Worm (Caenorhabditis elegans) whole organism, L4 larva: ENCODE data around the gene C27C12.4.
A peak's percentile ranks its signal among the peaks of the same experiment; 100 is the strongest.

Experiments
- F37D6.2 ChIP-seq: sonication (generic microtip); optimal IDR thresholded peaks from 2 replicates; lab custom pipeline; 2016; ENCODE audit warnings: mild to moderate bottlenecking, missing genetic modification characterization, missing compliant biosample characterization
- F49E8.2 ChIP-seq: sonication (generic microtip); optimal IDR thresholded peaks from 2 replicates; lab custom pipeline; 2016; ENCODE audit warnings: missing compliant biosample characterization, mild to moderate bottlenecking, missing genetic modification characterization, borderline replicate concordance
- R02D3.7 ChIP-seq: fragments of 150-350 bp; sonication (generic microtip); optimal IDR thresholded peaks from 3 replicates; lab custom pipeline; 2014; ENCODE audit warnings: missing biosample characterization, missing genetic modification characterization
- T20F7.1 ChIP-seq: fragments of 200-800 bp; sonication (Bioruptor generic); optimal IDR thresholded peaks from 2 replicates; lab custom pipeline; 2018; ENCODE audit warnings: mild to moderate bottlenecking, missing genetic modification characterization, missing compliant biosample characterization
- Y105C5A.15 ChIP-seq: fragments of 200-800 bp; sonication (Bioruptor generic); IDR thresholded peaks from 2 replicates; pipeline ENCODE4 v1.3.6; 2022; ENCODE audit warnings: missing genetic modification characterization, missing compliant biosample characterization
- Y5F2A.4 ChIP-seq: fragments of 200-800 bp; sonication (Bioruptor generic); optimal IDR thresholded peaks from 2 replicates; lab custom pipeline; 2018; ENCODE audit warnings: mild to moderate bottlenecking, missing genetic modification characterization, missing compliant biosample characterization
- ZK337.2 ChIP-seq: fragments of 200-800 bp; sonication (Bioruptor generic); IDR thresholded peaks from 2 replicates; pipeline ENCODE4 v1.3.6; 2022; ENCODE audit warnings: missing genetic modification reagents, missing genetic modification characterization, missing compliant biosample characterization
- aly-2 ChIP-seq: sonication (generic microtip); optimal IDR thresholded peaks from 2 replicates; lab custom pipeline; 2018; ENCODE audit warnings: missing biosample characterization, missing genetic modification characterization
- ama-1 ChIP-seq: fragments of 150-350 bp; optimal IDR thresholded peaks from 2 replicates; lab custom pipeline; 2014; ENCODE audit warnings: inconsistent platforms, mixed read lengths
- ceh-20 ChIP-seq: fragments of 200-800 bp; sonication (Bioruptor generic); IDR thresholded peaks from 2 replicates; pipeline ENCODE4 v1.3.6; 2022; ENCODE audit warnings: missing genetic modification reagents, missing genetic modification characterization, missing compliant biosample characterization
- ceh-28 ChIP-seq: fragments of 150-350 bp; optimal IDR thresholded peaks from 2 replicates; lab custom pipeline; 2014; ENCODE audit warnings: missing biosample characterization, missing genetic modification reagents, missing genetic modification characterization
- ceh-62 ChIP-seq: sonication (generic microtip); optimal IDR thresholded peaks from 2 replicates; lab custom pipeline; 2017; ENCODE audit warnings: missing biosample characterization, missing genetic modification characterization
- ceh-82 ChIP-seq: sonication (generic microtip); optimal IDR thresholded peaks from 2 replicates; lab custom pipeline; 2017; ENCODE audit warnings: missing biosample characterization, missing genetic modification characterization
- ctbp-1 ChIP-seq: fragments of 200-800 bp; sonication (Bioruptor generic); IDR thresholded peaks from 2 replicates; pipeline ENCODE4 v1.3.6; 2022; ENCODE audit warnings: missing genetic modification reagents, missing genetic modification characterization, missing compliant biosample characterization
- daf-12 ChIP-seq: fragments of 150-350 bp; optimal IDR thresholded peaks from 2 replicates; lab custom pipeline; 2014; ENCODE audit warnings: missing biosample characterization, missing genetic modification reagents, missing genetic modification characterization
- dmd-9 ChIP-seq: fragments of 200-800 bp; sonication (Bioruptor generic); IDR thresholded peaks from 2 replicates; pipeline ENCODE4 v1.3.6; 2022; ENCODE audit warnings: missing genetic modification reagents, missing genetic modification characterization, missing compliant biosample characterization
- dpl-1 ChIP-seq: fragments of 150-350 bp; optimal IDR thresholded peaks from 2 replicates; lab custom pipeline; 2014; ENCODE audit warnings: missing biosample characterization, missing genetic modification reagents, missing genetic modification characterization
- dve-1 ChIP-seq: sonication (generic microtip); optimal IDR thresholded peaks from 2 replicates; lab custom pipeline; 2017; ENCODE audit warnings: antibody characterized with exemption, mild to moderate bottlenecking, missing genetic modification characterization, missing compliant biosample characterization; ENCODE audit not compliant: insufficient read depth
- hif-1 ChIP-seq, 2 experiments: sonication (generic microtip); optimal IDR thresholded peaks; 2 replicates each; lab custom pipeline; 2016 to 2017; ENCODE audit warnings: missing compliant biosample characterization in 2 of 2, missing genetic modification characterization in 2 of 2, missing genetic modification reagents in 2 of 2, missing genotype in 2 of 2, mild to moderate bottlenecking in 1 of 2
- hlh-11 ChIP-seq: fragments of 200-800 bp; sonication (Bioruptor generic); optimal IDR thresholded peaks from 2 replicates; lab custom pipeline; 2018; ENCODE audit warnings: mild to moderate bottlenecking, missing genetic modification characterization, missing compliant biosample characterization
- hmg-1.1 ChIP-seq: fragments of 200-800 bp; sonication (Bioruptor generic); IDR thresholded peaks from 2 replicates; pipeline ENCODE4 v1.3.6; 2022; ENCODE audit warnings: missing genetic modification reagents, missing genetic modification characterization, missing compliant biosample characterization
- jun-1 ChIP-seq: fragments of 150-350 bp; optimal IDR thresholded peaks from 2 replicates; lab custom pipeline; 2014; ENCODE audit warnings: missing biosample characterization, missing genetic modification reagents, missing genetic modification characterization
- lim-7 ChIP-seq: fragments of 200-800 bp; sonication (Bioruptor generic); IDR thresholded peaks from 2 replicates; pipeline ENCODE4 v1.3.6; 2022; ENCODE audit warnings: missing genetic modification characterization, missing compliant biosample characterization
- lin-13 ChIP-seq: fragments of 150-350 bp; optimal IDR thresholded peaks from 2 replicates; lab custom pipeline; 2014; ENCODE audit warnings: missing biosample characterization, missing genetic modification reagents, missing genetic modification characterization
- lin-15B ChIP-seq: fragments of 150-350 bp; sonication (generic microtip); optimal IDR thresholded peaks from 3 replicates; lab custom pipeline; 2014; ENCODE audit warnings: missing biosample characterization, missing genetic modification characterization
- lin-39 ChIP-seq: fragments of 150-350 bp; optimal IDR thresholded peaks from 2 replicates; lab custom pipeline; 2014; ENCODE audit warnings: missing biosample characterization, missing genetic modification reagents, missing genetic modification characterization
- lir-3 ChIP-seq: sonication (generic microtip); optimal IDR thresholded peaks from 2 replicates; lab custom pipeline; 2016; ENCODE audit warnings: mild to moderate bottlenecking, missing genetic modification characterization, missing compliant biosample characterization
- lsy-2 ChIP-seq, 2 experiments: fragments of 150-350 bp in 1 of 2; sonication (generic microtip) in 1 of 2; optimal IDR thresholded peaks; 2 replicates each; lab custom pipeline; 2014 to 2017; ENCODE audit warnings: missing biosample characterization in 2 of 2, missing genetic modification characterization in 2 of 2
- madf-9 ChIP-seq: fragments of 200-800 bp; sonication (Bioruptor generic); conservative IDR thresholded peaks from 2 replicates; pipeline ENCODE4 v1.3.6; 2022; ENCODE audit warnings: missing genetic modification reagents, missing genetic modification characterization, missing compliant biosample characterization
- mdl-1 ChIP-seq, 2 experiments: fragments of 150-350 bp in 1 of 2; sonication (generic microtip) in 1 of 2; optimal IDR thresholded peaks; 2 replicates each; lab custom pipeline; 2014 to 2017; ENCODE audit warnings: missing biosample characterization in 2 of 2, missing genetic modification characterization in 2 of 2
- mep-1 ChIP-seq: fragments of 150-350 bp; sonication (generic microtip); optimal IDR thresholded peaks from 3 replicates; lab custom pipeline; 2014; ENCODE audit warnings: missing biosample characterization, missing genetic modification characterization
- mxl-3 ChIP-seq: fragments of 200-800 bp; sonication (Bioruptor generic); optimal IDR thresholded peaks from 2 replicates; lab custom pipeline; 2018; ENCODE audit warnings: mild to moderate bottlenecking, missing genetic modification characterization, missing compliant biosample characterization
- nhr-10 ChIP-seq: fragments of 150-350 bp; optimal IDR thresholded peaks from 2 replicates; lab custom pipeline; 2014; ENCODE audit warnings: missing biosample characterization, missing genetic modification characterization
- nhr-11 ChIP-seq: fragments of 150-350 bp; optimal IDR thresholded peaks from 2 replicates; lab custom pipeline; 2014; ENCODE audit warnings: missing biosample characterization, missing genetic modification characterization
- nhr-237 ChIP-seq: sonication (generic microtip); optimal IDR thresholded peaks from 2 replicates; lab custom pipeline; 2017; ENCODE audit warnings: missing biosample characterization, missing genetic modification characterization
- nhr-25 ChIP-seq: sonication (generic microtip); optimal IDR thresholded peaks from 2 replicates; lab custom pipeline; 2017; ENCODE audit warnings: missing genetic modification characterization, mild to moderate bottlenecking, missing compliant biosample characterization, antibody characterized with exemption, moderate library complexity, borderline replicate concordance; ENCODE audit not compliant: insufficient read depth
- nhr-41 ChIP-seq: fragments of 200-800 bp; sonication (Bioruptor generic); IDR thresholded peaks from 2 replicates; pipeline ENCODE4 v1.3.6; 2022; ENCODE audit warnings: missing genetic modification reagents, missing genetic modification characterization, missing compliant biosample characterization
- nhr-42 ChIP-seq: fragments of 200-800 bp; sonication (Bioruptor generic); IDR thresholded peaks from 2 replicates; pipeline ENCODE4 v1.3.6; 2022; ENCODE audit warnings: missing genetic modification characterization, missing compliant biosample characterization
- nhr-48 ChIP-seq: sonication (generic microtip); optimal IDR thresholded peaks from 2 replicates; lab custom pipeline; 2016; ENCODE audit warnings: mild to moderate bottlenecking, missing genetic modification characterization, missing compliant biosample characterization
- nhr-76 ChIP-seq: fragments of 150-350 bp; optimal IDR thresholded peaks from 2 replicates; lab custom pipeline; 2014; ENCODE audit warnings: missing biosample characterization, missing genetic modification characterization
- pqm-1 ChIP-seq: sonication (generic microtip); optimal IDR thresholded peaks from 2 replicates; lab custom pipeline; 2017; ENCODE audit warnings: missing biosample characterization, missing genetic modification characterization
- rbr-2 ChIP-seq: sonication (generic microtip); optimal IDR thresholded peaks from 2 replicates; lab custom pipeline; 2016; ENCODE audit warnings: missing genotype, missing genetic modification characterization, missing compliant biosample characterization
- saeg-2 ChIP-seq: fragments of 200-800 bp; sonication (Bioruptor generic); IDR thresholded peaks from 2 replicates; pipeline ENCODE4 v1.3.6; 2022; ENCODE audit warnings: missing genetic modification reagents, missing genetic modification characterization, missing compliant biosample characterization
- sdz-12 ChIP-seq: fragments of 200-800 bp; sonication (Bioruptor generic); optimal IDR thresholded peaks from 2 replicates; lab custom pipeline; 2018; ENCODE audit warnings: mild to moderate bottlenecking, missing genetic modification characterization, missing compliant biosample characterization
- spr-1 ChIP-seq: sonication (generic microtip); optimal IDR thresholded peaks from 2 replicates; lab custom pipeline; 2016; ENCODE audit warnings: mild to moderate bottlenecking, missing genetic modification characterization, missing compliant biosample characterization
- tra-1 ChIP-seq: fragments of 200-800 bp; sonication (Bioruptor generic); IDR thresholded peaks from 2 replicates; pipeline ENCODE4 v1.3.6; 2022; ENCODE audit warnings: missing genetic modification reagents, missing genetic modification characterization, missing compliant biosample characterization
- unc-39 ChIP-seq: sonication (generic microtip); optimal IDR thresholded peaks from 2 replicates; lab custom pipeline; 2017; ENCODE audit warnings: missing biosample characterization, missing genetic modification characterization
- unc-62 ChIP-seq, 3 experiments: fragments of 150-350 bp in 1 of 3; sonication (generic microtip); optimal IDR thresholded peaks in 2 of 3; peaks in 1 of 3; 1 replicate in 1 of 3; 2 replicates in 2 of 3; lab custom pipeline; 2014 to 2017; ENCODE audit warnings: missing biosample characterization in 3 of 3, missing genetic modification characterization in 3 of 3, missing genetic modification reagents in 3 of 3, missing genotype in 1 of 3
- zfp-3 ChIP-seq: fragments of 200-800 bp; sonication (Bioruptor generic); conservative IDR thresholded peaks from 2 replicates; pipeline ENCODE4 v1.3.6; 2022; ENCODE audit warnings: missing genetic modification reagents, missing genetic modification characterization, missing compliant biosample characterization
- ztf-11 ChIP-seq: fragments of 150-350 bp; optimal IDR thresholded peaks from 2 replicates; lab custom pipeline; 2014; ENCODE audit warnings: missing biosample characterization, missing genetic modification characterization

Gene C27C12.4

DNA sequence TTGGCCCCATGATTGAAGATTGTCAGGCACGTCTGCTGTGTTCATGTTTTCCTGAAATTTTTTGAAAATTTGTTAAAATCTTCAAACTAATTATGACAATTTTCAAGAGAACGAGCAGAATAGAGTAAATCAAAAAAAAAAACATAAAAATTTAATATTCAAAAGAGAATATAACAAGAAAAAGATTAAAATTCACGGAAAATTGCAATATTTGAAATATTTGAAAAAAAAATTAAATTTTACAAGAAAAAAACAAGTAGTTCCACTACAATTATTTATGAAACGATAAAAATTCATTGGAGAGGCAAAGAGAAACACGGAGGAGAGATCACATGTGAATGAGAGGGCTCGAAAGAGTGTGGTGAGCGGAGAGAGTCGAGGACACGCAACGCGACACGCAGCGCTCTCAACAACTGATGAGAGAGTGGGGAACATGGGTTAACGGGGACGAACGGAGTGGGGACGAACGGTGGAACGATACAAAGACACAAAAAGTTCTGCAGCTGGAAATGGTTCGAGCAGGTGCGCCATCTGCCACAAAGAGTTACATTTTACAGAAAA lies 29.3 kb upstream of the C27C12.4 start, which contains the start of gene mbk-1:
mbk-1 (minus strand) TSS at position 51 of the 561 bp plus-strand sequence.
- TF ChIP-seq mep-1 (peak; percentile 86), Y5F2A.4 (GFP tag; lab: Kevin White, UChicago) (no peak), pqm-1 (tag; lab: Kevin White, UChicago) (peak; percentile 5), ceh-28 (tag; lab: Kevin White, UChicago) (no peak), spr-1 (tag; lab: Kevin White, UChicago) (peak; percentile 1), unc-62 (GFP tag; optimal IDR thresholded peaks at IDR 0.05 in 1 of 2; lab: Kevin White, UChicago) (peak in 1 of 2 experiments; percentile 50), unc-62 (tag; optimal IDR thresholded peaks at IDR 0.05; lab: Kevin White, UChicago) (no peak), ztf-11 (tag; lab: Kevin White, UChicago) (no peak), F49E8.2 (tag; lab: Kevin White, UChicago) (no peak), mxl-3 (peak; percentile 75), ama-1 (no peak), T20F7.1 (GFP tag; lab: Kevin White, UChicago) (no peak), saeg-2 (GFP tag; lab: Robert Waterston, UW) (no peak), nhr-41 (GFP tag; lab: Robert Waterston, UW) (no peak), ctbp-1 (GFP tag; lab: Robert Waterston, UW) (0 out of 2 replicates have a peak, but pooled peaks have one; percentile 26), nhr-10 (no peak), tra-1 (GFP tag; lab: Robert Waterston, UW) (0 out of 2 replicates have a peak, but pooled peaks have one; percentile 8), daf-12 (tag; lab: Kevin White, UChicago) (no peak), dpl-1 (GFP tag; lab: Kevin White, UChicago) (peak; percentile 33), lin-39 (tag; lab: Kevin White, UChicago) (no peak), F37D6.2 (tag; lab: Kevin White, UChicago) (peak; percentile 5), hif-1 (tag; optimal IDR thresholded peaks at IDR 0.05; lab: Kevin White, UChicago) (peak in 1 of 2 experiments; percentile 27), aly-2 (tag; lab: Kevin White, UChicago) (no peak), sdz-12 (GFP tag; lab: Kevin White, UChicago) (no peak), nhr-76 (tag; lab: Kevin White, UChicago) (no peak), nhr-42 (0 out of 2 replicates have a peak, but pooled peaks have one; percentile 56), ceh-62 (tag; lab: Kevin White, UChicago) (no peak), dmd-9 (GFP tag; lab: Robert Waterston, UW) (no peak), mdl-1 (tag; optimal IDR thresholded peaks at IDR 0.05; lab: Kevin White, UChicago) (peak; percentile 49 to 90), ZK337.2 (GFP tag; lab: Robert Waterston, UW) (no peak), ceh-82 (tag; lab: Kevin White, UChicago) (no peak), hlh-11 (tag; lab: Kevin White, UChicago) (peak; percentile 93), ceh-20 (GFP tag; lab: Robert Waterston, UW) (peak; percentile 70; the same call in 1 of the 2 replicates), nhr-48 (tag; lab: Kevin White, UChicago) (peak; percentile 46), lsy-2 (tag; optimal IDR thresholded peaks at IDR 0.05; lab: Kevin White, UChicago) (peak in 1 of 2 experiments; percentile 76), dve-1 (tag; lab: Kevin White, UChicago) (peak; percentile 85), jun-1 (tag; lab: Kevin White, UChicago) (no peak), lin-15B (tag; lab: Kevin White, UChicago) (no peak), Y105C5A.15 (GFP tag; lab: Robert Waterston, UW) (no peak), nhr-11 (tag; lab: Kevin White, UChicago) (peak; percentile 58), rbr-2 (tag; lab: Kevin White, UChicago) (peak; percentile 51), nhr-237 (tag; lab: Kevin White, UChicago) (no peak), hmg-1.1 (peak; percentile 80), zfp-3 (0 out of 2 replicates have a peak, but pooled peaks have one; percentile 37), nhr-25 (tag; lab: Kevin White, UChicago) (peak; percentile 36), lim-7 (GFP tag; lab: Robert Waterston, UW) (no peak), madf-9 (GFP tag; lab: Robert Waterston, UW) (0 out of 2 replicates have a peak, but pooled peaks have one; percentile 9), unc-39 (tag; lab: Kevin White, UChicago) (no peak), lir-3 (tag; lab: Kevin White, UChicago) (no peak), R02D3.7 (tag; lab: Kevin White, UChicago) (no peak), lin-13 (peak; percentile 17)
